Worm (Caenorhabditis elegans) whole organism, young adult: ENCODE data around the gene F41H10.1.

ENCODE experiments used
- B0035.1 ChIP-seq: sonication (generic microtip); optimal IDR thresholded peaks from 2 replicates; lab custom pipeline; 2016; ENCODE audit warnings: missing genetic modification characterization, mild to moderate bottlenecking, missing compliant biosample characterization, missing genotype, missing genetic modification reagents
- B0261.1 ChIP-seq: sonication (generic microtip); optimal IDR thresholded peaks from 2 replicates; lab custom pipeline; 2016; ENCODE audit warnings: mild to moderate bottlenecking, missing genetic modification characterization, moderate library complexity, missing compliant biosample characterization
- B0336.3 ChIP-seq: fragments of 200-800 bp; sonication (Bioruptor generic); IDR thresholded peaks from 2 replicates; pipeline ENCODE4 v1.3.6; 2022; ENCODE audit warnings: missing genetic modification characterization, missing compliant biosample characterization
- D2030.7 ChIP-seq: fragments of 200-800 bp; sonication (Bioruptor generic); IDR thresholded peaks from 2 replicates; pipeline ENCODE4 v1.3.6; 2022; ENCODE audit warnings: missing genetic modification reagents, missing genetic modification characterization, missing compliant biosample characterization
- F10E7.11 ChIP-seq: sonication (generic microtip); optimal IDR thresholded peaks from 2 replicates; lab custom pipeline; 2017; ENCODE audit warnings: mild to moderate bottlenecking, missing genetic modification characterization, moderate library complexity, missing compliant biosample characterization
- F23B12.7 ChIP-seq: sonication (generic microtip); optimal IDR thresholded peaks from 2 replicates; lab custom pipeline; 2017; ENCODE audit warnings: missing genetic modification characterization, mild to moderate bottlenecking, missing compliant biosample characterization, antibody characterized with exemption, moderate library complexity; ENCODE audit not compliant: insufficient read depth
- F33H1.4 ChIP-seq: fragments of 200-800 bp; sonication (Bioruptor generic); IDR thresholded peaks from 2 replicates; pipeline ENCODE4 v1.3.6; 2022; ENCODE audit warnings: missing genetic modification reagents, missing genetic modification characterization, missing compliant biosample characterization
- F55B11.4 ChIP-seq: sonication (generic microtip); optimal IDR thresholded peaks from 2 replicates; lab custom pipeline; 2016; ENCODE audit warnings: missing compliant biosample characterization, missing genetic modification characterization, borderline replicate concordance; ENCODE audit not compliant: insufficient read depth
- F57C9.4 ChIP-seq: sonication (generic microtip); optimal IDR thresholded peaks from 2 replicates; lab custom pipeline; 2017; ENCODE audit warnings: mild to moderate bottlenecking, missing genetic modification characterization, missing compliant biosample characterization
- K12H6.12 ChIP-seq: fragments of 200-800 bp; sonication (Bioruptor generic); optimal IDR thresholded peaks from 2 replicates; lab custom pipeline; 2018; ENCODE audit warnings: mild to moderate bottlenecking, missing genetic modification characterization, missing compliant biosample characterization
- ama-1 ChIP-seq, 3 experiments: fragments of 150-350 bp in 1 of 3; sonication (generic microtip) in 2 of 3; optimal IDR thresholded peaks; 2 replicates each; lab custom pipeline; 2014 to 2018; ENCODE audit warnings: missing biosample characterization in 2 of 3, missing genetic modification characterization in 2 of 3, missing genetic modification reagents in 2 of 3
- athp-1 ChIP-seq: sonication (generic microtip); optimal IDR thresholded peaks from 2 replicates; lab custom pipeline; 2017; ENCODE audit warnings: mild to moderate bottlenecking, missing genetic modification characterization, missing compliant biosample characterization
- attf-3 ChIP-seq: fragments of 200-800 bp; sonication (Bioruptor generic); conservative IDR thresholded peaks from 2 replicates; pipeline ENCODE4 v1.3.6; 2022; ENCODE audit warnings: missing genetic modification reagents, missing genetic modification characterization, missing compliant biosample characterization
- attf-5 ChIP-seq: fragments of 200-800 bp; sonication (Bioruptor generic); optimal IDR thresholded peaks from 2 replicates; lab custom pipeline; 2018; ENCODE audit warnings: mild to moderate bottlenecking, missing genetic modification characterization, missing compliant biosample characterization
- attf-6 ChIP-seq: fragments of 200-800 bp; sonication (Bioruptor generic); IDR thresholded peaks from 2 replicates; pipeline ENCODE4 v1.3.6; 2022; ENCODE audit warnings: missing genetic modification reagents, missing genetic modification characterization, missing compliant biosample characterization
- bed-2 ChIP-seq: fragments of 200-800 bp; sonication (Bioruptor generic); IDR thresholded peaks from 2 replicates; pipeline ENCODE4 v1.3.6; 2022; ENCODE audit warnings: missing genetic modification reagents, missing genetic modification characterization, missing compliant biosample characterization
- ccch-3 ChIP-seq: fragments of 200-800 bp; sonication (Bioruptor generic); optimal IDR thresholded peaks from 2 replicates; lab custom pipeline; 2018; ENCODE audit warnings: mild to moderate bottlenecking, missing genetic modification characterization, missing compliant biosample characterization
- cebp-1 ChIP-seq, 2 experiments: fragments of 200-800 bp in 1 of 2; sonication (Bioruptor generic) in 1 of 2; sonication (generic microtip) in 1 of 2; IDR thresholded peaks in 1 of 2; optimal IDR thresholded peaks in 1 of 2; 2 replicates each; pipeline versions ENCODE4 v1.3.6 to Lab custom; 2017 to 2022; ENCODE audit warnings: missing compliant biosample characterization in 2 of 2, missing genetic modification characterization in 2 of 2, mild to moderate bottlenecking in 1 of 2, missing genetic modification reagents in 1 of 2, moderate library complexity in 1 of 2
- ceh-40 ChIP-seq: fragments of 200-800 bp; sonication (Bioruptor generic); IDR thresholded peaks from 2 replicates; pipeline ENCODE4 v1.3.6; 2022; ENCODE audit warnings: missing genetic modification characterization, missing compliant biosample characterization
- ceh-79 ChIP-seq: sonication (generic microtip); optimal IDR thresholded peaks from 2 replicates; lab custom pipeline; 2017; ENCODE audit warnings: mild to moderate bottlenecking, missing genetic modification characterization, missing compliant biosample characterization
- ceh-91 ChIP-seq: fragments of 200-800 bp; sonication (Bioruptor generic); IDR thresholded peaks from 2 replicates; pipeline ENCODE4 v1.3.6; 2022; ENCODE audit warnings: missing genetic modification reagents, missing genetic modification characterization, missing compliant biosample characterization
- chd-7 ChIP-seq: sonication (generic microtip); optimal IDR thresholded peaks from 2 replicates; lab custom pipeline; 2016; ENCODE audit warnings: mild to moderate bottlenecking, missing genetic modification characterization, moderate library complexity, missing compliant biosample characterization
- dox-1 ChIP-seq: fragments of 200-800 bp; sonication (Bioruptor generic); IDR thresholded peaks from 2 replicates; pipeline ENCODE4 v1.3.6; 2022; ENCODE audit warnings: missing genetic modification reagents, missing genetic modification characterization, missing compliant biosample characterization
- hlh-26 ChIP-seq: fragments of 200-800 bp; sonication (Bioruptor generic); conservative IDR thresholded peaks from 2 replicates; pipeline ENCODE4 v1.3.6; 2022; ENCODE audit warnings: missing genetic modification reagents, missing genetic modification characterization, missing compliant biosample characterization
- hmg-1.2 ChIP-seq: fragments of 200-800 bp; sonication (Bioruptor generic); IDR thresholded peaks from 2 replicates; pipeline ENCODE4 v1.3.6; 2022; ENCODE audit warnings: missing genetic modification reagents, missing genetic modification characterization, missing compliant biosample characterization
- let-526 ChIP-seq: fragments of 200-800 bp; sonication (Bioruptor generic); IDR thresholded peaks from 2 replicates; pipeline ENCODE4 v1.3.6; 2022; ENCODE audit warnings: missing genetic modification reagents, missing genetic modification characterization, missing compliant biosample characterization
- let-607 ChIP-seq, 2 experiments: fragments of 200-800 bp in 1 of 2; sonication (Bioruptor generic) in 1 of 2; sonication (generic microtip) in 1 of 2; optimal IDR thresholded peaks; 2 replicates each; lab custom pipeline; 2016 to 2018; ENCODE audit warnings: mild to moderate bottlenecking in 2 of 2, missing compliant biosample characterization in 2 of 2, missing genetic modification characterization in 2 of 2, moderate library complexity in 2 of 2, missing genotype in 1 of 2
- lin-35 ChIP-seq, 3 experiments: fragments of 150-350 bp in 2 of 3; sonication (generic microtip) in 1 of 3; optimal IDR thresholded peaks; 2 replicates each; lab custom pipeline; 2014 to 2018; ENCODE audit warnings: missing biosample characterization in 3 of 3, missing genetic modification characterization in 3 of 3, missing genetic modification reagents in 3 of 3
- lin-54 ChIP-seq: fragments of 200-800 bp; sonication (Bioruptor generic); optimal IDR thresholded peaks from 2 replicates; lab custom pipeline; 2018; ENCODE audit warnings: mild to moderate bottlenecking, missing genetic modification characterization, missing compliant biosample characterization
- lsl-1 ChIP-seq: fragments of 200-800 bp; sonication (Bioruptor generic); optimal IDR thresholded peaks from 2 replicates; lab custom pipeline; 2018; ENCODE audit warnings: mild to moderate bottlenecking, missing genetic modification characterization, moderate library complexity, missing compliant biosample characterization
- madf-8 ChIP-seq: fragments of 200-800 bp; sonication (Bioruptor generic); conservative IDR thresholded peaks from 2 replicates; pipeline ENCODE4 v1.3.6; 2022; ENCODE audit warnings: missing genetic modification reagents, missing genetic modification characterization, missing compliant biosample characterization
- mcd-1 ChIP-seq: fragments of 200-800 bp; sonication (Bioruptor generic); IDR thresholded peaks from 2 replicates; pipeline ENCODE4 v1.3.6; 2022; ENCODE audit warnings: missing genetic modification reagents, missing genetic modification characterization, missing compliant biosample characterization
- nfyb-1 ChIP-seq: fragments of 200-800 bp; sonication (Bioruptor generic); IDR thresholded peaks from 2 replicates; pipeline ENCODE4 v1.3.6; 2022; ENCODE audit warnings: missing genetic modification reagents, missing genetic modification characterization, missing compliant biosample characterization
- nhr-80 ChIP-seq: sonication (generic microtip); optimal IDR thresholded peaks from 2 replicates; lab custom pipeline; 2016; ENCODE audit warnings: missing genetic modification characterization, missing compliant biosample characterization
- pha-4 ChIP-seq: fragments of 150-350 bp; sonication (generic microtip); optimal IDR thresholded peaks from 2 replicates; lab custom pipeline; 2014; ENCODE audit warnings: missing biosample characterization, missing genetic modification reagents, missing genetic modification characterization
- sdz-38 ChIP-seq: sonication (generic microtip); optimal IDR thresholded peaks from 2 replicates; lab custom pipeline; 2016; ENCODE audit warnings: missing genotype, missing genetic modification characterization, missing compliant biosample characterization
- snpc-1.3 ChIP-seq: sonication (generic microtip); optimal IDR thresholded peaks from 2 replicates; lab custom pipeline; 2017; ENCODE audit warnings: missing genetic modification characterization, mild to moderate bottlenecking, missing compliant biosample characterization, antibody characterized with exemption, moderate library complexity, missing genotype, missing genetic modification reagents; ENCODE audit not compliant: insufficient read depth
- snpc-4 ChIP-seq, 5 experiments: fragments of 150-350 bp in 1 of 5; sonication (generic microtip) in 4 of 5; optimal IDR thresholded peaks; 2 replicates each; lab custom pipeline; 2014 to 2018; ENCODE audit warnings: missing genetic modification characterization in 5 of 5, missing biosample characterization in 3 of 5, antibody characterized with exemption in 2 of 5, mild to moderate bottlenecking in 2 of 5, missing compliant biosample characterization in 2 of 5, missing genotype in 2 of 5, moderate library complexity in 2 of 5, missing genetic modification reagents in 1 of 5
- somi-1 ChIP-seq: fragments of 200-800 bp; sonication (Bioruptor generic); optimal IDR thresholded peaks from 2 replicates; lab custom pipeline; 2018; ENCODE audit warnings: mild to moderate bottlenecking, missing genetic modification characterization, missing compliant biosample characterization
- sptf-2 ChIP-seq: fragments of 200-800 bp; sonication (Bioruptor generic); optimal IDR thresholded peaks from 2 replicates; lab custom pipeline; 2018; ENCODE audit warnings: mild to moderate bottlenecking, missing genetic modification characterization, missing compliant biosample characterization
- tlf-1 ChIP-seq: fragments of 200-800 bp; sonication (Bioruptor generic); optimal IDR thresholded peaks from 2 replicates; lab custom pipeline; 2018; ENCODE audit warnings: mild to moderate bottlenecking, missing genetic modification characterization, missing compliant biosample characterization
- unc-130 ChIP-seq: sonication (generic microtip); optimal IDR thresholded peaks from 2 replicates; lab custom pipeline; 2016; ENCODE audit warnings: missing genetic modification reagents, missing genetic modification characterization, missing compliant biosample characterization
- xnd-1 ChIP-seq: sonication (generic microtip); optimal IDR thresholded peaks from 2 replicates; lab custom pipeline; 2016; ENCODE audit warnings: missing genotype, missing genetic modification reagents, missing genetic modification characterization, missing compliant biosample characterization
- ztf-28 ChIP-seq: fragments of 200-800 bp; sonication (Bioruptor generic); IDR thresholded peaks from 2 replicates; pipeline ENCODE4 v1.3.6; 2022; ENCODE audit warnings: missing genetic modification reagents, missing genetic modification characterization, missing compliant biosample characterization

The F41H10.1 gene

ce11 chrIV:5393566-5393965 lies 10.9 kb downstream of the F41H10.1 start:
- TF ChIP-seq hmg-1.2 (0 out of 2 replicates have a peak, but pooled peaks have one; percentile 16), F33H1.4 (GFP tag; lab: Robert Waterston, UW) (no peak), ccch-3 (no peak), let-526 (GFP tag; lab: Robert Waterston, UW) (no peak), ceh-40 (GFP tag; lab: Robert Waterston, UW) (no peak), hlh-26 (GFP tag; lab: Robert Waterston, UW) (no peak), nhr-80 (tag; lab: Kevin White, UChicago) (peak; percentile 43), ztf-28 (GFP tag; lab: Robert Waterston, UW) (no peak), F55B11.4 (tag; lab: Kevin White, UChicago) (no peak), K12H6.12 (no peak), ceh-91 (GFP tag; lab: Robert Waterston, UW) (no peak), somi-1 (GFP tag; lab: Kevin White, UChicago) (no peak), attf-6 (0 out of 2 replicates have a peak, but pooled peaks have one; percentile 46), pha-4 (tag; lab: Kevin White, UChicago) (no peak), snpc-1.3 (tag; lab: Kevin White, UChicago) (peak; percentile 4), bed-2 (GFP tag; lab: Robert Waterston, UW) (no peak), F57C9.4 (tag; lab: Kevin White, UChicago) (no peak), B0336.3 (GFP tag; lab: Robert Waterston, UW) (0 out of 2 replicates have a peak, but pooled peaks have one; percentile 10), tlf-1 (GFP tag; lab: Kevin White, UChicago) (peak; percentile 1), F10E7.11 (no peak), snpc-4 (GFP tag; optimal IDR thresholded peaks at IDR 0.05; lab: Kevin White, UChicago) (no peak), snpc-4 (tag; optimal IDR thresholded peaks at IDR 0.05; lab: Kevin White, UChicago) (peak in 1 of 4 experiments; percentile 45), ama-1 (optimal IDR thresholded peaks at IDR 0.05; lab: Kevin White, UChicago) (no peak), ama-1 (GFP tag; optimal IDR thresholded peaks at IDR 0.05; lab: Kevin White, UChicago) (no peak)

ce11 chrIV:5394687-5395086 lies 12.0 kb downstream of the F41H10.1 start, which contains the start of the genes perm-3 and swsn-6:
Gene perm-3 (minus strand): TSS chrIV:5394804.
Gene swsn-6 (plus strand): TSS chrIV:5395033.
- peak; percentile 41 for TF ChIP-seq lsl-1 (GFP tag; lab: Kevin White, UChicago)
- TF ChIP-seq D2030.7 (GFP tag; lab: Robert Waterston, UW): peak; percentile 46; the same call in 1 of the 2 replicates
- peak; percentile 83 for TF ChIP-seq dox-1 (GFP tag; lab: Robert Waterston, UW)
- no peak for TF ChIP-seq ama-1 (optimal IDR thresholded peaks at IDR 0.05; lab: Kevin White, UChicago)
- no peak for TF ChIP-seq ama-1 (GFP tag; optimal IDR thresholded peaks at IDR 0.05; lab: Kevin White, UChicago)
- TF ChIP-seq madf-8 (GFP tag; lab: Robert Waterston, UW): no peak
- TF ChIP-seq attf-3 (GFP tag; lab: Robert Waterston, UW): no peak
- peak in 2 of 3 experiments; percentile 33 to 79 for TF ChIP-seq lin-35 (GFP tag; optimal IDR thresholded peaks at IDR 0.05; lab: Kevin White, UChicago)
- TF ChIP-seq chd-7 (tag; lab: Kevin White, UChicago): no peak
- peak; percentile 73 for TF ChIP-seq attf-5
- peak; percentile 54 for TF ChIP-seq nhr-80 (tag; lab: Kevin White, UChicago)
- peak; percentile 21 for TF ChIP-seq xnd-1 (tag; lab: Kevin White, UChicago)
- TF ChIP-seq sdz-38 (tag; lab: Kevin White, UChicago): no peak
- TF ChIP-seq unc-130 (GFP tag; lab: Kevin White, UChicago): peak; percentile 14
- TF ChIP-seq cebp-1 (GFP tag; IDR thresholded peaks at IDR 0.05; lab: Robert Waterston, UW): no peak
- peak; percentile 65 for TF ChIP-seq cebp-1 (tag; optimal IDR thresholded peaks at IDR 0.05; lab: Kevin White, UChicago)
- TF ChIP-seq attf-6: no peak
- no peak for TF ChIP-seq sptf-2 (GFP tag; lab: Kevin White, UChicago)
- peak; percentile 83 for TF ChIP-seq mcd-1 (GFP tag; lab: Robert Waterston, UW)
- TF ChIP-seq F57C9.4 (tag; lab: Kevin White, UChicago): no peak
- TF ChIP-seq hmg-1.2: peak; percentile 40; the same call in 1 of the 2 replicates
- no peak for TF ChIP-seq nfyb-1
- no peak for TF ChIP-seq B0261.1
- TF ChIP-seq ceh-79 (tag; lab: Kevin White, UChicago): no peak
- TF ChIP-seq B0035.1: no peak
- no peak for TF ChIP-seq athp-1 (tag; lab: Kevin White, UChicago)
- peak in 1 of 2 experiments; percentile 8 for TF ChIP-seq let-607 (tag; optimal IDR thresholded peaks at IDR 0.05; lab: Kevin White, UChicago)
- peak; percentile 34 for TF ChIP-seq F23B12.7 (tag; lab: Kevin White, UChicago)
- peak; percentile 81 for TF ChIP-seq lin-54 (GFP tag; lab: Kevin White, UChicago)
